Fruit fly (Drosophila melanogaster) whole organism, prepupa: ENCODE results near the gene Jon74E.

Experiments used
- CG10631 ChIP-seq: fragments of 200-800 bp; sonication (Bioruptor generic); optimal IDR thresholded peaks from 2 replicates; lab custom pipeline; 2016; ENCODE audit warnings: missing biosample characterization, missing genetic modification characterization
- CG11762 ChIP-seq: fragments of 200-800 bp; sonication (Bioruptor generic); optimal IDR thresholded peaks from 3 replicates; lab custom pipeline; 2016; ENCODE audit warnings: missing biosample characterization, missing genetic modification characterization; ENCODE audit not compliant: insufficient read depth
- CG15336 ChIP-seq: fragments of 200-800 bp; sonication (Bioruptor generic); IDR thresholded peaks from 2 replicates; pipeline ENCODE4 v1.3.6; 2022; ENCODE audit warnings: missing biosample characterization, missing genetic modification characterization
- Eip75B ChIP-seq: fragments of 200-800 bp; sonication (Bioruptor generic); optimal IDR thresholded peaks from 3 replicates; lab custom pipeline; 2016; ENCODE audit warnings: missing biosample characterization, missing genetic modification characterization

dm6 chr3L:17593174-17593573 is 44.2 kb upstream of the Jon74E start:
- TF ChIP-seq CG15336 (no peak), CG10631 (no peak), CG11762 (GFP tag; lab: Kevin White, UChicago) (no peak), Eip75B (GFP tag; lab: Kevin White, UChicago) (no peak)
